Worm (Caenorhabditis elegans): ENCODE results near the gene ZK470.1.

The ZK470.1 gene

DNA sequence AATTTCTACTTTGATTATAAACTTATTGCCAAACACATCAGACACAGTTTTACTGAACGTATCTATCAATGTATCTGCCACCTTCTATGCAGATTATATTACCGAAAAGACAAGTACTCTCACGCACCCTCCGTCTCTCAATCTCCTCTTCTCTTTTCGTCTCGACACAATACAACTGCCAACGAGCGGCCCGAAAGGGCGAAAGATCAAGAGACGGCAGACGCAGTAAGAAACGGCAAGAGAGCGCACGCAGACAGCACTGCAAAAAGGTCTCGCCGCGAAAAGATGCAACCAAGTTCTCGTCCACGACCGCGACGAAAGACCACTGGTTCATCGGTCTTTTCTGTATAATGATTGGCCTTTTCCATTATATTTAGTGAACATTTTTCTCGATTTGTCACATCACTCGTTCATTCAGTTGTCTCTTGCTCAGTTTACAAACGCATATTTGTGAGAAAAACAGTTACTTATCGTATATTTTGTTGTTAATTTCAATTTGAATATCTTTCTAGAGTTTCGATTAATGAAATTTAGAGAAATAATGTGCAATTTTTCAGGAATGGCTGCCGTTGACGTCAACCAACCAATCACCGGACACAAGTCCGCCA, 27.1 kb downstream of the ZK470.1 start, which contains the start of gene vha-12 (continued):
- TF ChIP-seq Y53G8AR.9 (GFP tag; conservative IDR thresholded peaks at IDR 0.05) (peak; percentile 52; the same call in 1 of the 2 replicates), egrh-3 (GFP tag; IDR thresholded peaks at IDR 0.05) (0 out of 2 replicates have a peak, but pooled peaks have one; percentile 13), mxl-1 (tag; optimal IDR thresholded peaks at IDR 0.05) (no peak), ama-1 (optimal IDR thresholded peaks at IDR 0.05) (no peak), ama-1 (GFP tag; optimal IDR thresholded peaks at IDR 0.05) (no peak), unc-62 (GFP tag; optimal IDR thresholded peaks at IDR 0.05) (peak; percentile 66), ceh-40 (GFP tag; IDR thresholded peaks at IDR 0.05) (no peak), atf-7 (tag; optimal IDR thresholded peaks at IDR 0.05) (peak; percentile 63), mes-4 (tag; optimal IDR thresholded peaks at IDR 0.05) (no peak), mel-28 (tag; optimal IDR thresholded peaks at IDR 0.05; ENCODE audit: borderline replicate concordance) (no peak), lin-54 (GFP tag; optimal IDR thresholded peaks at IDR 0.05) (no peak), B0019.2 (GFP tag; conservative IDR thresholded peaks at IDR 0.05) (no peak), Y67H2A.10 (GFP tag; conservative IDR thresholded peaks at IDR 0.05) (peak; percentile 80), pbrm-1 (GFP tag; IDR thresholded peaks at IDR 0.05) (peak; percentile 76), efl-1 (GFP tag; optimal IDR thresholded peaks at IDR 0.05) (peak; percentile 16), repo-1 (tag; optimal IDR thresholded peaks at IDR 0.05) (peak; percentile 70), snpc-3.4 (tag; optimal IDR thresholded peaks at IDR 0.05) (no peak), lsl-1 (GFP tag; optimal IDR thresholded peaks at IDR 0.05) (no peak), ztf-18 (tag; optimal IDR thresholded peaks at IDR 0.05) (peak; percentile 26), T07F8.4 (tag; optimal IDR thresholded peaks at IDR 0.05) (no peak), hlh-12 (tag; optimal IDR thresholded peaks at IDR 0.05) (no peak), let-526 (GFP tag; IDR thresholded peaks at IDR 0.05) (no peak), lin-40 (tag; optimal IDR thresholded peaks at IDR 0.05) (peak; percentile 88), die-1 (tag; optimal IDR thresholded peaks at IDR 0.05) (no peak), F55B11.4 (tag; optimal IDR thresholded peaks at IDR 0.05; ENCODE audit: borderline replicate concordance, insufficient read depth) (no peak), ztf-3 (GFP tag; optimal IDR thresholded peaks at IDR 0.05) (no peak), ets-4 (GFP tag; optimal IDR thresholded peaks at IDR 0.05) (peak; percentile 52), hmg-20 (GFP tag; IDR thresholded peaks at IDR 0.05) (peak; percentile 57; the same call in 1 of the 2 replicates), unc-130 (GFP tag; optimal IDR thresholded peaks at IDR 0.05) (no peak), Y95B8A.8 (GFP tag; IDR thresholded peaks at IDR 0.05) (no peak), egl-18 (GFP tag; IDR thresholded peaks at IDR 0.05) (no peak), ZK185.1 (tag; optimal IDR thresholded peaks at IDR 0.05; ENCODE audit: poor library complexity, severe bottlenecking) (peak; percentile 61), B0336.3 (GFP tag; IDR thresholded peaks at IDR 0.05) (peak; percentile 66; the same call in 1 of the 2 replicates), rpc-1 (optimal IDR thresholded peaks at IDR 0.05) (no peak), rpc-1 (tag; optimal IDR thresholded peaks at IDR 0.05) (no peak), ekl-4 (GFP tag; IDR thresholded peaks at IDR 0.05) (peak; percentile 91), somi-1 (GFP tag; optimal IDR thresholded peaks at IDR 0.05) (peak; percentile 64), ceh-91 (GFP tag; IDR thresholded peaks at IDR 0.05) (no peak), C17E4.6 (GFP tag; IDR thresholded peaks at IDR 0.05) (0 out of 2 replicates have a peak, but pooled peaks have one; percentile 12), let-607 (tag; optimal IDR thresholded peaks at IDR 0.05) (peak; percentile 82), attf-3 (GFP tag; conservative IDR thresholded peaks at IDR 0.05) (no peak), tbp1 (GFP tag; optimal IDR thresholded peaks at IDR 0.05) (peak; percentile 46), nhr-80 (tag; optimal IDR thresholded peaks at IDR 0.05) (peak; percentile 96), sea-2 (GFP tag; IDR thresholded peaks at IDR 0.05) (no peak), xnd-1 (tag; optimal IDR thresholded peaks at IDR 0.05) (no peak), madf-3 (GFP tag; IDR thresholded peaks at IDR 0.05) (no peak), F22D6.2 (tag; optimal IDR thresholded peaks at IDR 0.05) (no peak), hrde-1 (tag; optimal IDR thresholded peaks at IDR 0.05; ENCODE audit: borderline replicate concordance) (no peak), nfyb-1 (GFP tag; IDR thresholded peaks at IDR 0.05) (peak; percentile 84)

All from whole organism, young adult.